Fruit fly (Drosophila melanogaster): ENCODE measurements around the gene LManIV.

LManIV gene

dm6 chr2L:8772244-8772643, at the start of gene LManIV:
Gene LManIV (minus strand): TSS chr2L:8772344.
- no peak for TF ChIP-seq CG8478 (optimal IDR thresholded peaks at IDR 0.05)
- no peak for TF ChIP-seq CTCF (optimal IDR thresholded peaks at IDR 0.05)

dm6 chr2L:8820539-8820938, 48.4 kb upstream of the LManIV start:
- no peak for TF ChIP-seq CG8478 (optimal IDR thresholded peaks at IDR 0.05)

dm6 chr2L:8817343-8817742, 45.2 kb upstream of the LManIV start:
- TF ChIP-seq CTCF (optimal IDR thresholded peaks at IDR 0.05) = no peak
- no peak for TF ChIP-seq CG8478 (optimal IDR thresholded peaks at IDR 0.05)

- no peak for TF ChIP-seq CG8478 (optimal IDR thresholded peaks at IDR 0.05)
- TF ChIP-seq CTCF (optimal IDR thresholded peaks at IDR 0.05) = no peak
Measured at dm6 chr2L:8809812-8810211, 37.7 kb upstream of the LManIV start.

- TF ChIP-seq CG8478 (optimal IDR thresholded peaks at IDR 0.05) = no peak
- TF ChIP-seq CTCF (optimal IDR thresholded peaks at IDR 0.05) = no peak
Measured at dm6 chr2L:8804128-8804527, 32.0 kb upstream of the LManIV start.

dm6 chr2L:8799009-8799408, 26.9 kb upstream of the LManIV start:
- TF ChIP-seq CG8478 (optimal IDR thresholded peaks at IDR 0.05) (no peak), CTCF (optimal IDR thresholded peaks at IDR 0.05) (no peak)

- no peak for TF ChIP-seq CG8478 (optimal IDR thresholded peaks at IDR 0.05)
- no peak for TF ChIP-seq CTCF (optimal IDR thresholded peaks at IDR 0.05)
Measured at dm6 chr2L:8794151-8794550, 22.0 kb upstream of the LManIV start.

- TF ChIP-seq CG8478 (optimal IDR thresholded peaks at IDR 0.05) (no peak), CTCF (optimal IDR thresholded peaks at IDR 0.05) (no peak)
Measured at dm6 chr2L:8791703-8792102, 19.6 kb upstream of the LManIV start.

dm6 chr2L:8787575-8787974, 15.4 kb upstream of the LManIV start:
- TF ChIP-seq CG8478 (optimal IDR thresholded peaks at IDR 0.05) (no peak), CTCF (optimal IDR thresholded peaks at IDR 0.05) (no peak)

- TF ChIP-seq CTCF (optimal IDR thresholded peaks at IDR 0.05) = no peak
- no peak for TF ChIP-seq CG8478 (optimal IDR thresholded peaks at IDR 0.05)
Measured at dm6 chr2L:8784731-8785130, 12.6 kb upstream of the LManIV start.

- TF ChIP-seq CG8478 (optimal IDR thresholded peaks at IDR 0.05) = no peak
- TF ChIP-seq CTCF (optimal IDR thresholded peaks at IDR 0.05) = no peak
Measured at dm6 chr2L:8782400-8782799, 10.3 kb upstream of the LManIV start, which contains the start of gene CG42710. Gene CG42710 (minus strand): TSS chr2L:8782500.

dm6 chr2L:8781152-8781551, 9.0 kb upstream of the LManIV start, which contains the start of gene LManVI:
Gene LManVI (minus strand): TSS chr2L:8781252.
- TF ChIP-seq CTCF (optimal IDR thresholded peaks at IDR 0.05) (no peak), CG8478 (optimal IDR thresholded peaks at IDR 0.05) (no peak)

- TF ChIP-seq CTCF (optimal IDR thresholded peaks at IDR 0.05) = no peak
- no peak for TF ChIP-seq CG8478 (optimal IDR thresholded peaks at IDR 0.05)
Measured at dm6 chr2L:8776163-8776562, 4.0 kb upstream of the LManIV start, which contains the start of gene LManV. Gene LManV (minus strand): TSS chr2L:8776263.

dm6 chr2L:8768660-8769138, 3.4 kb downstream of the LManIV start, which contains the start of gene LManIII:
Gene LManIII (minus strand): TSS chr2L:8768710.
- TF ChIP-seq CTCF (optimal IDR thresholded peaks at IDR 0.05) (no peak), CG8478 (optimal IDR thresholded peaks at IDR 0.05) (no peak)

dm6 chr2L:8762833-8763232, 9.3 kb downstream of the LManIV start:
- TF ChIP-seq CTCF (optimal IDR thresholded peaks at IDR 0.05) (no peak), CG8478 (optimal IDR thresholded peaks at IDR 0.05) (no peak)

dm6 chr2L:8752022-8752421, 20.1 kb downstream of the LManIV start, which contains the start of the genes CG45307 and CG12438:
Gene CG45307 (minus strand): TSS chr2L:8752122.
Gene CG12438 (plus strand): TSS chr2L:8752285.
- no peak for TF ChIP-seq CTCF (optimal IDR thresholded peaks at IDR 0.05)
- no peak for TF ChIP-seq CG8478 (optimal IDR thresholded peaks at IDR 0.05)

- TF ChIP-seq CG8478 (optimal IDR thresholded peaks at IDR 0.05) = no peak
- TF ChIP-seq CTCF (optimal IDR thresholded peaks at IDR 0.05) = no peak
Measured at dm6 chr2L:8747480-8747879, 24.7 kb downstream of the LManIV start.
